Worm (Caenorhabditis elegans) whole organism, L4 larva: ENCODE measurements around the gene F42D1.4.
A peak's percentile ranks its signal among the peaks of the same experiment; 100 is the strongest.

Source experiments
- F26F4.8 ChIP-seq: fragments of 200-800 bp; sonication (Bioruptor generic); conservative IDR thresholded peaks from 2 replicates; pipeline ENCODE4 v1.3.6; 2022; ENCODE audit warnings: missing genetic modification characterization, missing compliant biosample characterization
- F49E8.2 ChIP-seq: sonication (generic microtip); optimal IDR thresholded peaks from 2 replicates; lab custom pipeline; 2016; ENCODE audit warnings: missing compliant biosample characterization, mild to moderate bottlenecking, missing genetic modification characterization, borderline replicate concordance
- R02D3.7 ChIP-seq: fragments of 150-350 bp; sonication (generic microtip); optimal IDR thresholded peaks from 3 replicates; lab custom pipeline; 2014; ENCODE audit warnings: missing biosample characterization, missing genetic modification characterization
- ZK546.5 ChIP-seq, 2 experiments: sonication (generic microtip); optimal IDR thresholded peaks; 2 replicates each; lab custom pipeline; 2017; ENCODE audit warnings: missing biosample characterization in 2 of 2, missing genetic modification characterization in 2 of 2
- ama-1 ChIP-seq: fragments of 150-350 bp; optimal IDR thresholded peaks from 2 replicates; lab custom pipeline; 2014; ENCODE audit warnings: inconsistent platforms, mixed read lengths
- attf-4 ChIP-seq: sonication (generic microtip); optimal IDR thresholded peaks from 3 replicates; lab custom pipeline; 2017; ENCODE audit warnings: missing biosample characterization, missing genetic modification characterization
- ceh-32 ChIP-seq: sonication (generic microtip); optimal IDR thresholded peaks from 2 replicates; lab custom pipeline; 2016; ENCODE audit warnings: mild to moderate bottlenecking, missing genetic modification characterization, missing compliant biosample characterization; ENCODE audit not compliant: poor library complexity
- ceh-44 ChIP-seq: fragments of 200-800 bp; sonication (Bioruptor generic); IDR thresholded peaks from 2 replicates; pipeline ENCODE4 v1.3.6; 2022; ENCODE audit warnings: missing genetic modification reagents, missing genetic modification characterization, missing compliant biosample characterization
- ces-1 ChIP-seq: fragments of 150-350 bp; sonication (generic microtip); optimal IDR thresholded peaks from 4 replicates; lab custom pipeline; 2014; ENCODE audit warnings: missing biosample characterization, missing genetic modification reagents, missing genetic modification characterization
- cey-2 ChIP-seq: sonication (generic microtip); optimal IDR thresholded peaks from 3 replicates; lab custom pipeline; 2017; ENCODE audit warnings: missing genetic modification characterization, mild to moderate bottlenecking, missing compliant biosample characterization, antibody characterized with exemption, borderline replicate concordance; ENCODE audit not compliant: insufficient read depth
- ctbp-1 ChIP-seq: fragments of 200-800 bp; sonication (Bioruptor generic); IDR thresholded peaks from 2 replicates; pipeline ENCODE4 v1.3.6; 2022; ENCODE audit warnings: missing genetic modification reagents, missing genetic modification characterization, missing compliant biosample characterization
- daf-12 ChIP-seq: fragments of 150-350 bp; optimal IDR thresholded peaks from 2 replicates; lab custom pipeline; 2014; ENCODE audit warnings: missing biosample characterization, missing genetic modification reagents, missing genetic modification characterization
- daf-8 ChIP-seq: fragments of 200-800 bp; sonication (Bioruptor generic); IDR thresholded peaks from 2 replicates; pipeline ENCODE4 v1.3.6; 2022; ENCODE audit warnings: missing genetic modification characterization, missing compliant biosample characterization
- dmd-8 ChIP-seq: fragments of 200-800 bp; sonication (Bioruptor generic); IDR thresholded peaks from 2 replicates; pipeline ENCODE4 v1.3.6; 2022; ENCODE audit warnings: missing genetic modification characterization, missing compliant biosample characterization
- dmd-9 ChIP-seq: fragments of 200-800 bp; sonication (Bioruptor generic); IDR thresholded peaks from 2 replicates; pipeline ENCODE4 v1.3.6; 2022; ENCODE audit warnings: missing genetic modification reagents, missing genetic modification characterization, missing compliant biosample characterization
- duxl-1 ChIP-seq: sonication (generic microtip); optimal IDR thresholded peaks from 2 replicates; lab custom pipeline; 2016; ENCODE audit warnings: mild to moderate bottlenecking, missing genetic modification characterization, moderate library complexity, missing compliant biosample characterization; ENCODE audit not compliant: poor library complexity
- fkh-10 ChIP-seq: fragments of 150-350 bp; optimal IDR thresholded peaks from 2 replicates; lab custom pipeline; 2014; ENCODE audit warnings: missing biosample characterization, missing genetic modification reagents, missing genetic modification characterization
- hlh-11 ChIP-seq: fragments of 200-800 bp; sonication (Bioruptor generic); optimal IDR thresholded peaks from 2 replicates; lab custom pipeline; 2018; ENCODE audit warnings: mild to moderate bottlenecking, missing genetic modification characterization, missing compliant biosample characterization
- jun-1 ChIP-seq: fragments of 150-350 bp; optimal IDR thresholded peaks from 2 replicates; lab custom pipeline; 2014; ENCODE audit warnings: missing biosample characterization, missing genetic modification reagents, missing genetic modification characterization
- lin-13 ChIP-seq: fragments of 150-350 bp; optimal IDR thresholded peaks from 2 replicates; lab custom pipeline; 2014; ENCODE audit warnings: missing biosample characterization, missing genetic modification reagents, missing genetic modification characterization
- lin-15B ChIP-seq: fragments of 150-350 bp; sonication (generic microtip); optimal IDR thresholded peaks from 3 replicates; lab custom pipeline; 2014; ENCODE audit warnings: missing biosample characterization, missing genetic modification characterization
- lin-39 ChIP-seq: fragments of 150-350 bp; optimal IDR thresholded peaks from 2 replicates; lab custom pipeline; 2014; ENCODE audit warnings: missing biosample characterization, missing genetic modification reagents, missing genetic modification characterization
- lsy-2 ChIP-seq, 2 experiments: fragments of 150-350 bp in 1 of 2; sonication (generic microtip) in 1 of 2; optimal IDR thresholded peaks; 2 replicates each; lab custom pipeline; 2014 to 2017; ENCODE audit warnings: missing biosample characterization in 2 of 2, missing genetic modification characterization in 2 of 2
- mep-1 ChIP-seq: fragments of 150-350 bp; sonication (generic microtip); optimal IDR thresholded peaks from 3 replicates; lab custom pipeline; 2014; ENCODE audit warnings: missing biosample characterization, missing genetic modification characterization
- mes-2 ChIP-seq: sonication (generic microtip); optimal IDR thresholded peaks from 2 replicates; lab custom pipeline; 2016; ENCODE audit warnings: missing genotype, mild to moderate bottlenecking, missing genetic modification characterization, missing compliant biosample characterization; ENCODE audit not compliant: poor library complexity, severe bottlenecking
- mxl-2 ChIP-seq: fragments of 200-800 bp; sonication (Bioruptor generic); conservative IDR thresholded peaks from 2 replicates; pipeline ENCODE4 v1.3.6; 2022; ENCODE audit warnings: missing genetic modification reagents, missing genetic modification characterization, missing compliant biosample characterization
- nhr-102 ChIP-seq: sonication (generic microtip); optimal IDR thresholded peaks from 2 replicates; lab custom pipeline; 2016; ENCODE audit warnings: mild to moderate bottlenecking, missing genetic modification characterization, moderate library complexity, missing compliant biosample characterization
- nhr-237 ChIP-seq: sonication (generic microtip); optimal IDR thresholded peaks from 2 replicates; lab custom pipeline; 2017; ENCODE audit warnings: missing biosample characterization, missing genetic modification characterization
- nhr-25 ChIP-seq: sonication (generic microtip); optimal IDR thresholded peaks from 2 replicates; lab custom pipeline; 2017; ENCODE audit warnings: missing genetic modification characterization, mild to moderate bottlenecking, missing compliant biosample characterization, antibody characterized with exemption, moderate library complexity, borderline replicate concordance; ENCODE audit not compliant: insufficient read depth
- nhr-28 ChIP-seq: fragments of 150-350 bp; optimal IDR thresholded peaks from 2 replicates; lab custom pipeline; 2014; ENCODE audit warnings: missing biosample characterization, missing genetic modification characterization
- nhr-41 ChIP-seq: fragments of 200-800 bp; sonication (Bioruptor generic); IDR thresholded peaks from 2 replicates; pipeline ENCODE4 v1.3.6; 2022; ENCODE audit warnings: missing genetic modification reagents, missing genetic modification characterization, missing compliant biosample characterization
- nhr-76 ChIP-seq: fragments of 150-350 bp; optimal IDR thresholded peaks from 2 replicates; lab custom pipeline; 2014; ENCODE audit warnings: missing biosample characterization, missing genetic modification characterization
- pqm-1 ChIP-seq: sonication (generic microtip); optimal IDR thresholded peaks from 2 replicates; lab custom pipeline; 2017; ENCODE audit warnings: missing biosample characterization, missing genetic modification characterization
- rbr-2 ChIP-seq: sonication (generic microtip); optimal IDR thresholded peaks from 2 replicates; lab custom pipeline; 2016; ENCODE audit warnings: missing genotype, missing genetic modification characterization, missing compliant biosample characterization
- saeg-2 ChIP-seq: fragments of 200-800 bp; sonication (Bioruptor generic); IDR thresholded peaks from 2 replicates; pipeline ENCODE4 v1.3.6; 2022; ENCODE audit warnings: missing genetic modification reagents, missing genetic modification characterization, missing compliant biosample characterization
- snpc-1.2 ChIP-seq: fragments of 200-800 bp; sonication (Bioruptor generic); IDR thresholded peaks from 2 replicates; pipeline ENCODE4 v1.3.6; 2022; ENCODE audit warnings: missing genetic modification reagents, missing genetic modification characterization, missing compliant biosample characterization
- spr-1 ChIP-seq: sonication (generic microtip); optimal IDR thresholded peaks from 2 replicates; lab custom pipeline; 2016; ENCODE audit warnings: mild to moderate bottlenecking, missing genetic modification characterization, missing compliant biosample characterization
- spr-3 ChIP-seq: fragments of 200-800 bp; sonication (Bioruptor generic); optimal IDR thresholded peaks from 2 replicates; lab custom pipeline; 2018; ENCODE audit warnings: mild to moderate bottlenecking, missing genetic modification characterization, missing compliant biosample characterization
- tra-1 ChIP-seq: fragments of 200-800 bp; sonication (Bioruptor generic); IDR thresholded peaks from 2 replicates; pipeline ENCODE4 v1.3.6; 2022; ENCODE audit warnings: missing genetic modification reagents, missing genetic modification characterization, missing compliant biosample characterization
- unc-130 ChIP-seq: sonication (generic microtip); optimal IDR thresholded peaks from 2 replicates; lab custom pipeline; 2016; ENCODE audit warnings: missing genetic modification reagents, missing genetic modification characterization, missing compliant biosample characterization
- zip-11 ChIP-seq: fragments of 200-800 bp; sonication (Bioruptor generic); IDR thresholded peaks from 2 replicates; pipeline ENCODE4 v1.3.6; 2022; ENCODE audit warnings: missing genetic modification characterization, missing compliant biosample characterization
- zip-2 ChIP-seq: fragments of 150-350 bp; optimal IDR thresholded peaks from 2 replicates; lab custom pipeline; 2014; ENCODE audit warnings: missing biosample characterization, missing genetic modification characterization

The F42D1.4 gene

ce11 chrX:14804706-14805105, 2.3 kb upstream of the F42D1.4 start (continued):
- peak; percentile 62 for TF ChIP-seq rbr-2 (tag; lab: Kevin White, UChicago)
- TF ChIP-seq hlh-11 (tag; lab: Kevin White, UChicago) = no peak
- no peak for TF ChIP-seq F49E8.2 (tag; lab: Kevin White, UChicago)
- peak; percentile 84 for TF ChIP-seq tra-1
- TF ChIP-seq ama-1 (lab: Kevin White, UChicago) = no peak
- TF ChIP-seq fkh-10 (GFP tag; lab: Kevin White, UChicago) = no peak
- TF ChIP-seq jun-1 = no peak
- peak; percentile 86 for TF ChIP-seq saeg-2 (GFP tag; lab: Robert Waterston, UW)
- TF ChIP-seq ZK546.5 (tag; optimal IDR thresholded peaks at IDR 0.05; lab: Kevin White, UChicago) = no peak
- peak in 1 of 2 experiments; percentile 45 for TF ChIP-seq lsy-2 (tag; optimal IDR thresholded peaks at IDR 0.05; lab: Kevin White, UChicago)
- peak; percentile 89 for TF ChIP-seq dmd-8
- peak; percentile 68 for TF ChIP-seq nhr-102 (tag; lab: Kevin White, UChicago)
- TF ChIP-seq F26F4.8 = peak; percentile 80
- TF ChIP-seq daf-8 (GFP tag; lab: Robert Waterston, UW) = no peak
- TF ChIP-seq lin-15B = no peak
- peak; percentile 9 for TF ChIP-seq nhr-25 (tag; lab: Kevin White, UChicago)
- TF ChIP-seq dmd-9 (GFP tag; lab: Robert Waterston, UW) = peak; percentile 68
- TF ChIP-seq daf-12 = no peak
- TF ChIP-seq nhr-28 (tag; lab: Kevin White, UChicago) = peak; percentile 13
- TF ChIP-seq cey-2 = no peak
- TF ChIP-seq ces-1 (GFP tag; lab: Kevin White, UChicago) = no peak
- no peak for TF ChIP-seq nhr-76 (tag; lab: Kevin White, UChicago)
- no peak for TF ChIP-seq nhr-237 (tag; lab: Kevin White, UChicago)
- no peak for TF ChIP-seq spr-3 (GFP tag; lab: Kevin White, UChicago)
- TF ChIP-seq lin-39 (tag; lab: Kevin White, UChicago) = no peak
- peak; percentile 68 for TF ChIP-seq duxl-1 (tag; lab: Kevin White, UChicago)
- no peak for TF ChIP-seq ceh-32 (tag; lab: Kevin White, UChicago)
- no peak for TF ChIP-seq mes-2 (tag; lab: Kevin White, UChicago)
- TF ChIP-seq snpc-1.2 (GFP tag; lab: Robert Waterston, UW) = peak; percentile 82
- TF ChIP-seq ctbp-1 (GFP tag; lab: Robert Waterston, UW) = peak; percentile 57; the same call in 1 of the 2 replicates
- TF ChIP-seq spr-1 = peak; percentile 46
- TF ChIP-seq zip-11 (GFP tag; lab: Robert Waterston, UW) = no peak
- no peak for TF ChIP-seq lin-13 (GFP tag; lab: Kevin White, UChicago)
- TF ChIP-seq nhr-41 = 0 out of 2 replicates have a peak, but pooled peaks have one; percentile 55
- peak; percentile 73; the same call in 1 of the 2 replicates for TF ChIP-seq mxl-2 (GFP tag; lab: Robert Waterston, UW)
- TF ChIP-seq ceh-44 (GFP tag; lab: Robert Waterston, UW) = peak; percentile 39; the same call in 1 of the 2 replicates
- peak; percentile 72 for TF ChIP-seq mep-1 (tag; lab: Kevin White, UChicago)
- no peak for TF ChIP-seq unc-130 (GFP tag; lab: Kevin White, UChicago)

- TF ChIP-seq zip-11 (GFP tag; lab: Robert Waterston, UW) (no peak), mep-1 (tag; lab: Kevin White, UChicago) (no peak), attf-4 (tag; lab: Kevin White, UChicago) (no peak), pqm-1 (tag; lab: Kevin White, UChicago) (no peak), fkh-10 (GFP tag; lab: Kevin White, UChicago) (no peak), F26F4.8 (no peak), R02D3.7 (tag; lab: Kevin White, UChicago) (no peak), ZK546.5 (tag; optimal IDR thresholded peaks at IDR 0.05; lab: Kevin White, UChicago) (no peak), lin-15B (no peak), zip-2 (tag; lab: Kevin White, UChicago) (no peak)
Observed at ce11 chrX:14805746-14806145, 1.3 kb upstream of the F42D1.4 start.
